Fruit fly (Drosophila melanogaster): ENCODE measurements around the gene stwl.

DNA sequence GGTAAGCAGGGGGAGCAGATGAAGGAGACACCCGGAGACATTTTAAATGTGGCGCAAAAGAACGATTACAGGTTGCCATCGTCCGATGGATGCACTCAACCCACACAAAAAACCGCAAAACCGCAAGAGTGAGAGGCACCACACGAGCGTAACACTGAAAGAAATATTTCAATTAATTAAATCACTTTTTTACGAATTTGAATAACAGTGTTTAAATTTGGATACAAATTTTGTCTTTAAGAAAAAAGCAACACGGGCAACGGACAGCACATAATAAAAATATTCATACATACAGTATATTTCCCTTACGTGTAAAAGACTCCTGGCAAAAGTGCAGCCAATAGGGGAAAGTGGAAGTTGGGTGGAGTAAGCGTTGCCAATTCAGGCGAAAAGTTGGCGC is 20.5 kb downstream of the stwl start:
- TF ChIP-seq gl (tag; optimal IDR thresholded peaks at IDR 0.05) = no peak
- TF ChIP-seq Pif1A (GFP tag; optimal IDR thresholded peaks at IDR 0.05) = no peak
- TF ChIP-seq CG15710 (tag; optimal IDR thresholded peaks at IDR 0.05) = no peak
- peak; percentile 14 for TF ChIP-seq CG8301 (tag; optimal IDR thresholded peaks at IDR 0.05)
- no peak for TF ChIP-seq CG13204 (GFP tag; optimal IDR thresholded peaks at IDR 0.05)
- TF ChIP-seq fd96Ca (GFP tag; IDR thresholded peaks at IDR 0.05) = no peak
- no peak for TF ChIP-seq CG32121 (GFP tag; IDR thresholded peaks at IDR 0.05)
- no peak for TF ChIP-seq CG10348 (GFP tag; IDR thresholded peaks at IDR 0.05)
- TF ChIP-seq rn (GFP tag; IDR thresholded peaks at IDR 0.05) = no peak
- no peak for TF ChIP-seq CG12605 (GFP tag; IDR thresholded peaks at IDR 0.05)

Data from whole organism, pupa.